Worm (Caenorhabditis elegans) whole organism, young adult: ENCODE data around the gene srh-25.

Source experiments
- B0261.1 ChIP-seq: sonication (generic microtip); optimal IDR thresholded peaks from 2 replicates; lab custom pipeline; 2016; ENCODE audit warnings: mild to moderate bottlenecking, missing genetic modification characterization, moderate library complexity, missing compliant biosample characterization
- C06A6.2 ChIP-seq: fragments of 200-800 bp; sonication (Bioruptor generic); conservative IDR thresholded peaks from 2 replicates; pipeline ENCODE4 v1.3.6; 2022; ENCODE audit warnings: missing genetic modification characterization, missing compliant biosample characterization
- D2030.7 ChIP-seq: fragments of 200-800 bp; sonication (Bioruptor generic); IDR thresholded peaks from 2 replicates; pipeline ENCODE4 v1.3.6; 2022; ENCODE audit warnings: missing genetic modification reagents, missing genetic modification characterization, missing compliant biosample characterization
- F23B12.7 ChIP-seq: sonication (generic microtip); optimal IDR thresholded peaks from 2 replicates; lab custom pipeline; 2017; ENCODE audit warnings: missing genetic modification characterization, mild to moderate bottlenecking, missing compliant biosample characterization, antibody characterized with exemption, moderate library complexity; ENCODE audit not compliant: insufficient read depth
- F33H1.4 ChIP-seq: fragments of 200-800 bp; sonication (Bioruptor generic); IDR thresholded peaks from 2 replicates; pipeline ENCODE4 v1.3.6; 2022; ENCODE audit warnings: missing genetic modification reagents, missing genetic modification characterization, missing compliant biosample characterization
- F37B4.10 ChIP-seq: fragments of 200-800 bp; sonication (Bioruptor generic); IDR thresholded peaks from 2 replicates; pipeline ENCODE4 v1.3.6; 2022; ENCODE audit warnings: missing genetic modification characterization, missing compliant biosample characterization
- F52B5.7 ChIP-seq: sonication (generic microtip); optimal IDR thresholded peaks from 2 replicates; lab custom pipeline; 2016; ENCODE audit warnings: mild to moderate bottlenecking, missing genetic modification characterization, missing compliant biosample characterization
- K12H6.12 ChIP-seq: fragments of 200-800 bp; sonication (Bioruptor generic); optimal IDR thresholded peaks from 2 replicates; lab custom pipeline; 2018; ENCODE audit warnings: mild to moderate bottlenecking, missing genetic modification characterization, missing compliant biosample characterization
- ZK185.1 ChIP-seq: sonication (generic microtip); optimal IDR thresholded peaks from 2 replicates; lab custom pipeline; 2016; ENCODE audit warnings: mild to moderate bottlenecking, missing genetic modification characterization, missing compliant biosample characterization; ENCODE audit not compliant: poor library complexity, severe bottlenecking
- aptf-3 ChIP-seq: fragments of 200-800 bp; sonication (Bioruptor generic); IDR thresholded peaks from 2 replicates; pipeline ENCODE4 v1.3.6; 2022; ENCODE audit warnings: missing genetic modification characterization, missing compliant biosample characterization
- atf-7 ChIP-seq: sonication (generic microtip); optimal IDR thresholded peaks from 2 replicates; lab custom pipeline; 2017; ENCODE audit warnings: mild to moderate bottlenecking, missing genetic modification characterization, missing compliant biosample characterization
- ccch-3 ChIP-seq: fragments of 200-800 bp; sonication (Bioruptor generic); optimal IDR thresholded peaks from 2 replicates; lab custom pipeline; 2018; ENCODE audit warnings: mild to moderate bottlenecking, missing genetic modification characterization, missing compliant biosample characterization
- cebp-1 ChIP-seq, 2 experiments: fragments of 200-800 bp in 1 of 2; sonication (Bioruptor generic) in 1 of 2; sonication (generic microtip) in 1 of 2; IDR thresholded peaks in 1 of 2; optimal IDR thresholded peaks in 1 of 2; 2 replicates each; pipeline versions ENCODE4 v1.3.6 to Lab custom; 2017 to 2022; ENCODE audit warnings: missing compliant biosample characterization in 2 of 2, missing genetic modification characterization in 2 of 2, mild to moderate bottlenecking in 1 of 2, missing genetic modification reagents in 1 of 2, moderate library complexity in 1 of 2
- ceh-27 ChIP-seq: fragments of 200-800 bp; sonication (Bioruptor generic); optimal IDR thresholded peaks from 2 replicates; lab custom pipeline; 2018; ENCODE audit warnings: mild to moderate bottlenecking, missing genetic modification characterization, moderate library complexity, missing compliant biosample characterization
- ceh-79 ChIP-seq: sonication (generic microtip); optimal IDR thresholded peaks from 2 replicates; lab custom pipeline; 2017; ENCODE audit warnings: mild to moderate bottlenecking, missing genetic modification characterization, missing compliant biosample characterization
- ceh-91 ChIP-seq: fragments of 200-800 bp; sonication (Bioruptor generic); IDR thresholded peaks from 2 replicates; pipeline ENCODE4 v1.3.6; 2022; ENCODE audit warnings: missing genetic modification reagents, missing genetic modification characterization, missing compliant biosample characterization
- chd-7 ChIP-seq: sonication (generic microtip); optimal IDR thresholded peaks from 2 replicates; lab custom pipeline; 2016; ENCODE audit warnings: mild to moderate bottlenecking, missing genetic modification characterization, moderate library complexity, missing compliant biosample characterization
- dox-1 ChIP-seq: fragments of 200-800 bp; sonication (Bioruptor generic); IDR thresholded peaks from 2 replicates; pipeline ENCODE4 v1.3.6; 2022; ENCODE audit warnings: missing genetic modification reagents, missing genetic modification characterization, missing compliant biosample characterization
- egl-18 ChIP-seq: fragments of 200-800 bp; sonication (Bioruptor generic); IDR thresholded peaks from 2 replicates; pipeline ENCODE4 v1.3.6; 2022; ENCODE audit warnings: missing genetic modification reagents, missing genetic modification characterization, missing compliant biosample characterization
- egl-44 ChIP-seq: fragments of 200-800 bp; sonication (Bioruptor generic); IDR thresholded peaks from 2 replicates; pipeline ENCODE4 v1.3.6; 2022; ENCODE audit warnings: missing genetic modification reagents, missing genetic modification characterization, missing compliant biosample characterization
- egrh-3 ChIP-seq: fragments of 200-800 bp; sonication (Bioruptor generic); IDR thresholded peaks from 2 replicates; pipeline ENCODE4 v1.3.6; 2022; ENCODE audit warnings: missing genetic modification reagents, missing genetic modification characterization, missing compliant biosample characterization
- ekl-4 ChIP-seq: fragments of 200-800 bp; sonication (Bioruptor generic); IDR thresholded peaks from 2 replicates; pipeline ENCODE4 v1.3.6; 2022; ENCODE audit warnings: missing genetic modification reagents, missing genetic modification characterization, missing compliant biosample characterization
- fkh-3 ChIP-seq: sonication (generic microtip); optimal IDR thresholded peaks from 2 replicates; lab custom pipeline; 2016; ENCODE audit warnings: mild to moderate bottlenecking, missing genetic modification characterization, missing compliant biosample characterization
- hmg-1.2 ChIP-seq: fragments of 200-800 bp; sonication (Bioruptor generic); IDR thresholded peaks from 2 replicates; pipeline ENCODE4 v1.3.6; 2022; ENCODE audit warnings: missing genetic modification reagents, missing genetic modification characterization, missing compliant biosample characterization
- lag-1 ChIP-seq: fragments of 200-800 bp; sonication (Bioruptor generic); IDR thresholded peaks from 2 replicates; pipeline ENCODE4 v1.3.6; 2022; ENCODE audit warnings: missing genetic modification reagents, missing genetic modification characterization, missing compliant biosample characterization
- lin-26 ChIP-seq: fragments of 200-800 bp; sonication (Bioruptor generic); IDR thresholded peaks from 2 replicates; pipeline ENCODE4 v1.3.6; 2022; ENCODE audit warnings: missing genetic modification reagents, missing genetic modification characterization, missing compliant biosample characterization
- madf-6 ChIP-seq: fragments of 200-800 bp; sonication (Bioruptor generic); IDR thresholded peaks from 2 replicates; pipeline ENCODE4 v1.3.6; 2022; ENCODE audit warnings: missing genetic modification reagents, missing genetic modification characterization, missing compliant biosample characterization
- madf-8 ChIP-seq: fragments of 200-800 bp; sonication (Bioruptor generic); conservative IDR thresholded peaks from 2 replicates; pipeline ENCODE4 v1.3.6; 2022; ENCODE audit warnings: missing genetic modification reagents, missing genetic modification characterization, missing compliant biosample characterization
- mes-4 ChIP-seq: sonication (generic microtip); optimal IDR thresholded peaks from 2 replicates; lab custom pipeline; 2016; ENCODE audit warnings: missing genotype, missing genetic modification characterization, missing compliant biosample characterization
- nhr-120 ChIP-seq: fragments of 200-800 bp; sonication (Bioruptor generic); IDR thresholded peaks from 2 replicates; pipeline ENCODE4 v1.3.6; 2022; ENCODE audit warnings: missing genetic modification characterization, missing compliant biosample characterization
- nhr-80 ChIP-seq: sonication (generic microtip); optimal IDR thresholded peaks from 2 replicates; lab custom pipeline; 2016; ENCODE audit warnings: missing genetic modification characterization, missing compliant biosample characterization
- rpc-1 ChIP-seq, 2 experiments: fragments of 150-350 bp in 1 of 2; sonication (generic microtip) in 1 of 2; optimal IDR thresholded peaks; 2 replicates each; lab custom pipeline; 2014 to 2018; ENCODE audit warnings: missing biosample characterization in 1 of 2, missing genetic modification characterization in 1 of 2, missing genetic modification reagents in 1 of 2, missing genotype in 1 of 2
- sea-2 ChIP-seq: fragments of 200-800 bp; sonication (Bioruptor generic); IDR thresholded peaks from 2 replicates; pipeline ENCODE4 v1.3.6; 2022; ENCODE audit warnings: missing genetic modification characterization, missing compliant biosample characterization
- somi-1 ChIP-seq: fragments of 200-800 bp; sonication (Bioruptor generic); optimal IDR thresholded peaks from 2 replicates; lab custom pipeline; 2018; ENCODE audit warnings: mild to moderate bottlenecking, missing genetic modification characterization, missing compliant biosample characterization
- tbx-9 ChIP-seq: sonication (generic microtip); optimal IDR thresholded peaks from 2 replicates; lab custom pipeline; 2016; ENCODE audit warnings: borderline replicate concordance, missing genetic modification characterization, inconsistent platforms, missing compliant biosample characterization
- zim-3 ChIP-seq: sonication (generic microtip); optimal IDR thresholded peaks from 2 replicates; lab custom pipeline; 2017; ENCODE audit warnings: mild to moderate bottlenecking, missing genetic modification characterization, moderate library complexity, missing compliant biosample characterization
- ztf-25 ChIP-seq: fragments of 200-800 bp; sonication (Bioruptor generic); IDR thresholded peaks from 2 replicates; pipeline ENCODE4 v1.3.6; 2022; ENCODE audit warnings: missing genetic modification reagents, missing genetic modification characterization, missing compliant biosample characterization
- ztf-26 ChIP-seq: sonication (generic microtip); optimal IDR thresholded peaks from 2 replicates; lab custom pipeline; 2017; ENCODE audit warnings: missing genetic modification characterization, missing compliant biosample characterization
- ztf-3 ChIP-seq: fragments of 200-800 bp; sonication (Bioruptor generic); optimal IDR thresholded peaks from 2 replicates; lab custom pipeline; 2018; ENCODE audit warnings: mild to moderate bottlenecking, missing genetic modification characterization, missing compliant biosample characterization
- ztf-6 ChIP-seq: fragments of 200-800 bp; sonication (Bioruptor generic); IDR thresholded peaks from 2 replicates; pipeline ENCODE4 v1.3.6; 2022; ENCODE audit warnings: missing genetic modification reagents, missing genetic modification characterization, missing compliant biosample characterization

Gene srh-25

DNA sequence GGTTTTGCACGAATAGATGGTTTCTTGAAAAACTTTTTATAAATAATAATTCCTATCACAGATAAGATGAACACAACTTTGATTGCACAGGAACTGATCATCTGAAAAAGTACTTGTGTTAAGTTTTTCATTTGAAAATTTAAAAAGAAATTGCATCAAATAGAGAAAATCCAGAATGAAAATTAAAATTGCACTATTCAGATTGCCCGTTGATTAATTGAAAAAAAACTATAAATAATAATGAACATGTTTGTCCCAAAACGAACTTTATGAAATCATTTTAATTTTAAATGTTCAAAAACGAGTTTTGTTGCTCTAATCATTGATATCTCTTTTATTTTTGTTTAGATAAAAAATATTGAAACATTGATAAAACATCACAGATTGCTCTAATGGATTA, 16.3 kb downstream of the srh-25 start, which contains the start of gene cdr-3:
TSS of gene cdr-3 (minus strand) at position 101 of the 400 bp plus-strand sequence.
- TF ChIP-seq atf-7 (tag; lab: Kevin White, UChicago) (no peak), hmg-1.2 (GFP tag; lab: Robert Waterston, UW) (no peak), sea-2 (no peak), ekl-4 (GFP tag; lab: Robert Waterston, UW) (no peak), ZK185.1 (tag; lab: Kevin White, UChicago) (no peak), mes-4 (tag; lab: Kevin White, UChicago) (no peak), nhr-120 (no peak), F33H1.4 (GFP tag; lab: Robert Waterston, UW) (no peak), C06A6.2 (GFP tag; lab: Robert Waterston, UW) (no peak)
- TF ChIP-seq, all 124 proteins: peak for 0

DNA sequence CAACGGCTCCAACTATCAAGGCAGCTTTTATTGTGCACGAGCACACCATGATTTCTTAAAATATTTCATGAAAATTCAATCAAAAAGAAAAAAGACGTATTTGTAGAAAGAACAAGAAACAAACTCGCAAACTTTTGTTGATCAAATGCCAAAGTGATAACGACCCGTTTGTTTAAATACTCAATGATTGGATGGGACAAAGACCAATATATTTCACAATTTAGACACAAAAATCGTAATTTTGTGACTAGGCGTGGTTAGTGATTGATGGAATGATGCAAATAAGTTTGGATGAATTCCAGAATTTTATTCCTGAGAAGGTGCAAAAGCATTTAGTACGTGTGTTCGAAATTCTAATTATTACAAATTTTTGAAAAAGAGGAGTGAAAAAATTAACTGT, 18.0 kb downstream of the srh-25 start, which contains the start of gene cdr-2:
TSS of gene cdr-2 (minus strand) at position 54 of the 400 bp plus-strand sequence.
- TF ChIP-seq cebp-1 (GFP tag; IDR thresholded peaks at IDR 0.05; lab: Robert Waterston, UW): peak; percentile 47; the same call in 1 of the 2 replicates
- TF ChIP-seq cebp-1 (tag; optimal IDR thresholded peaks at IDR 0.05; lab: Kevin White, UChicago): no peak
- no peak for TF ChIP-seq ztf-25
- no peak for TF ChIP-seq ztf-3
- no peak for TF ChIP-seq sea-2
- no peak for TF ChIP-seq lin-26 (GFP tag; lab: Robert Waterston, UW)
- no peak for TF ChIP-seq dox-1 (GFP tag; lab: Robert Waterston, UW)
- peak; percentile 73 for TF ChIP-seq nhr-80
- no peak for TF ChIP-seq ceh-91
- TF ChIP-seq K12H6.12 (tag; lab: Kevin White, UChicago): no peak

DNA sequence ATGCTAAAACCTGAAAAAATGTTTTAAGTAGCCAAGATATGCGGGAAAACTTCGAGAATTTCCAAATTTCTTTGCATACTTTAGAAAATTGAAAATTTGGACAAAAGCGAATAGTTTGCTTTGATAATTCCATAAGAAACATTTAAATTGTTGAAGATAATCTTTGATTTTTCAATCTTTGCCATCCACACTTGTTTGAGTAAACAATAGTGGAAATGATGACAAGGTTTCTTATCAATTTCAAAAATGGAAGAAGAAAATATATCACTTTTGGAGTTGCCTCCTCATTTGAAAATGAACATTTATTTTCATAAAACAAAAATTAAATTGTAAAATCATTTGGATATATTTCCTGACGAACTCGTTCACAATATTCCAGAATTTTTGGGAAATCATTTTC, 19.3 kb downstream of the srh-25 start:
- peak; percentile 0 for TF ChIP-seq nhr-80
- TF ChIP-seq F37B4.10 (GFP tag; lab: Robert Waterston, UW): no peak
- no peak for TF ChIP-seq zim-3 (tag; lab: Kevin White, UChicago)
- TF ChIP-seq ztf-26 (tag; lab: Kevin White, UChicago): no peak
- TF ChIP-seq ccch-3 (GFP tag; lab: Kevin White, UChicago): no peak

- TF ChIP-seq F52B5.7 (tag; lab: Kevin White, UChicago): no peak
- TF ChIP-seq ztf-6 (GFP tag; lab: Robert Waterston, UW): no peak
- peak; percentile 44; the same call in 1 of the 2 replicates for TF ChIP-seq hmg-1.2 (GFP tag; lab: Robert Waterston, UW)
- no peak for TF ChIP-seq chd-7
- TF ChIP-seq rpc-1 (optimal IDR thresholded peaks at IDR 0.05; lab: Kevin White, UChicago): no peak
- TF ChIP-seq rpc-1 (tag; optimal IDR thresholded peaks at IDR 0.05; lab: Kevin White, UChicago): no peak
- TF ChIP-seq ztf-25: no peak
- TF ChIP-seq somi-1 (GFP tag; lab: Kevin White, UChicago): no peak
- TF ChIP-seq nhr-80: peak; percentile 15
Observed at ce11 chrV:12413651-12414114, 19.9 kb downstream of the srh-25 start, which contains the start of gene cdr-6. cdr-6 (minus strand) TSS chrV:12413701.

DNA sequence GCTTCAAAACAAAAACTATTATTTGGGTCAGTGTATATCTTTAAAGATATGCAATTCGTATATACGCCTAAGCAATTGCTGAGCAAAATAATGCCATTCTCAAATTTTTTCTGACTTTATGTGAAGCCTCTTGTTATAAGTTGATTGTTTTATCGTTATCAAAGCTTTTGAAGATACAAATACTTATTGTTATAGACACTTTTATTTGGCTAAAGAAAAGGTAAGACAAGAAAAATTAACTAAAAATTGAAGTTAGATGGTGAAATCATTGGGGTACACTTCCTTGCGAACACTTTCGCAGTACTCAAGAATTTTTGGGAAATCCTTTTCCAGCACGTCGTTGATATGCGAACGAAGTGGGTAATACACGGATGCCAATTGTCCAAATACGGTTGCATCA, 21.3 kb downstream of the srh-25 start:
- TF ChIP-seq lin-26 (GFP tag; lab: Robert Waterston, UW) (no peak), lag-1 (GFP tag; lab: Robert Waterston, UW) (no peak), egl-18 (GFP tag; lab: Robert Waterston, UW) (no peak), madf-8 (no peak), D2030.7 (GFP tag; lab: Robert Waterston, UW) (no peak), madf-6 (GFP tag; lab: Robert Waterston, UW) (no peak), fkh-3 (tag; lab: Kevin White, UChicago) (no peak), F23B12.7 (tag; lab: Kevin White, UChicago) (no peak), nhr-80 (no peak), B0261.1 (tag; lab: Kevin White, UChicago) (no peak), ceh-79 (tag; lab: Kevin White, UChicago) (no peak), aptf-3 (no peak), egl-44 (GFP tag; lab: Robert Waterston, UW) (no peak), ceh-27 (GFP tag; lab: Kevin White, UChicago) (no peak), egrh-3 (GFP tag; lab: Robert Waterston, UW) (no peak), tbx-9 (tag; lab: Kevin White, UChicago) (no peak)
